Fruit fly (Drosophila melanogaster) whole organism, pupa: Measurements from ENCODE around the gene CG32152.

Experiments
- CG13204 ChIP-seq: fragments of 200-800 bp; sonication (Bioruptor generic); optimal IDR thresholded peaks from 2 replicates; lab custom pipeline; 2018; ENCODE audit warnings: missing biosample characterization, mild to moderate bottlenecking, missing genetic modification characterization, moderate library complexity
- CG34367 ChIP-seq: fragments of 200-800 bp; sonication (Bioruptor generic); optimal IDR thresholded peaks from 2 replicates; lab custom pipeline; 2018; ENCODE audit warnings: missing biosample characterization, mild to moderate bottlenecking, missing genetic modification characterization
- CG8159 ChIP-seq: fragments of 200-800 bp; sonication (Bioruptor generic); optimal IDR thresholded peaks from 3 replicates; lab custom pipeline; 2018; ENCODE audit warnings: missing biosample characterization, mild to moderate bottlenecking, missing genetic modification characterization, moderate library complexity
- CG9948 ChIP-seq: fragments of 200-800 bp; sonication (Bioruptor generic); optimal IDR thresholded peaks from 2 replicates; lab custom pipeline; 2018; ENCODE audit warnings: missing biosample characterization, mild to moderate bottlenecking, missing genetic modification characterization, moderate library complexity
- D1 ChIP-seq: fragments of 200-800 bp; sonication (Bioruptor generic); optimal IDR thresholded peaks from 2 replicates; lab custom pipeline; 2018; ENCODE audit warnings: missing biosample characterization, mild to moderate bottlenecking, missing genetic modification characterization, moderate library complexity
- EcR ChIP-seq: fragments of 200-800 bp; sonication (Bioruptor generic); optimal IDR thresholded peaks from 3 replicates; lab custom pipeline; 2019; ENCODE audit warnings: missing biosample characterization, missing genetic modification characterization, mild to moderate bottlenecking, moderate library complexity, missing genetic modification reagents
- Pif1A ChIP-seq: fragments of 200-800 bp; sonication (Bioruptor generic); optimal IDR thresholded peaks from 3 replicates; lab custom pipeline; 2016; ENCODE audit warnings: missing biosample characterization, missing genetic modification characterization
- fd96Ca ChIP-seq: fragments of 200-800 bp; sonication (Bioruptor generic); IDR thresholded peaks from 3 replicates; pipeline ENCODE4 v1.3.6; 2022; ENCODE audit warnings: missing biosample characterization, missing genetic modification characterization
- gl ChIP-seq: fragments of 200-800 bp; sonication (Bioruptor generic); optimal IDR thresholded peaks from 2 replicates; lab custom pipeline; 2018; ENCODE audit warnings: missing biosample characterization, mild to moderate bottlenecking, missing genetic modification characterization
- rn ChIP-seq: fragments of 200-800 bp; sonication (Bioruptor generic); IDR thresholded peaks from 2 replicates; pipeline ENCODE4 v1.3.6; 2022; ENCODE audit warnings: missing biosample characterization, missing genetic modification characterization

dm6 chr3L:16090330-16090803 is 53.5 kb downstream of the CG32152 start, which contains the start of the genes CG5235 and ClC-c:
- TF ChIP-seq CG34367 (tag; lab: Kevin White, UChicago) (no peak), rn (no peak), CG9948 (tag; lab: Kevin White, UChicago) (no peak), CG8159 (tag; lab: Kevin White, UChicago) (no peak), EcR (GFP tag; lab: Kevin White, UChicago) (no peak), Pif1A (GFP tag; lab: Kevin White, UChicago) (no peak), CG13204 (no peak), gl (no peak), D1 (tag; lab: Kevin White, UChicago) (no peak), fd96Ca (GFP tag; lab: Robert Waterston, UW) (no peak)
